Fruit fly (Drosophila melanogaster) whole organism, pupa: ENCODE measurements around the gene Obp19d.

Source experiments
- CG10348 ChIP-seq: fragments of 200-800 bp; sonication (Bioruptor generic); IDR thresholded peaks from 2 replicates; pipeline ENCODE4 v1.3.6; 2022; ENCODE audit warnings: missing biosample characterization, missing genetic modification characterization
- CG15710 ChIP-seq: fragments of 200-800 bp; sonication (Bioruptor generic); optimal IDR thresholded peaks from 2 replicates; lab custom pipeline; 2018; ENCODE audit warnings: missing biosample characterization, mild to moderate bottlenecking, missing genetic modification characterization, moderate library complexity
- CG32121 ChIP-seq: fragments of 200-800 bp; sonication (Bioruptor generic); IDR thresholded peaks from 2 replicates; pipeline ENCODE4 v1.3.6; 2022; ENCODE audit warnings: missing biosample characterization, missing genetic modification characterization
- CG8159 ChIP-seq: fragments of 200-800 bp; sonication (Bioruptor generic); optimal IDR thresholded peaks from 3 replicates; lab custom pipeline; 2018; ENCODE audit warnings: missing biosample characterization, mild to moderate bottlenecking, missing genetic modification characterization, moderate library complexity
- D1 ChIP-seq: fragments of 200-800 bp; sonication (Bioruptor generic); optimal IDR thresholded peaks from 2 replicates; lab custom pipeline; 2018; ENCODE audit warnings: missing biosample characterization, mild to moderate bottlenecking, missing genetic modification characterization, moderate library complexity
- EcR ChIP-seq: fragments of 200-800 bp; sonication (Bioruptor generic); optimal IDR thresholded peaks from 3 replicates; lab custom pipeline; 2019; ENCODE audit warnings: missing biosample characterization, missing genetic modification characterization, mild to moderate bottlenecking, moderate library complexity, missing genetic modification reagents
- Pif1B ChIP-seq: fragments of 200-800 bp; sonication (Bioruptor generic); optimal IDR thresholded peaks from 3 replicates; lab custom pipeline; 2016; ENCODE audit warnings: missing biosample characterization, missing genetic modification characterization
- Snoo ChIP-seq: fragments of 200-800 bp; sonication (Bioruptor generic); optimal IDR thresholded peaks from 3 replicates; lab custom pipeline; 2017; ENCODE audit warnings: missing biosample characterization, mild to moderate bottlenecking, missing genetic modification characterization, inconsistent platforms
- fd96Ca ChIP-seq: fragments of 200-800 bp; sonication (Bioruptor generic); IDR thresholded peaks from 3 replicates; pipeline ENCODE4 v1.3.6; 2022; ENCODE audit warnings: missing biosample characterization, missing genetic modification characterization

dm6 chrX:20434534-20434933 is 15.1 kb downstream of the Obp19d start:
- TF ChIP-seq CG8159 (tag; lab: Kevin White, UChicago) (no peak), CG32121 (GFP tag; lab: Robert Waterston, UW) (no peak), EcR (GFP tag; lab: Kevin White, UChicago) (no peak), CG15710 (tag; lab: Kevin White, UChicago) (no peak), Snoo (tag; lab: Kevin White, UChicago) (no peak), fd96Ca (no peak), Pif1B (no peak), D1 (tag; lab: Kevin White, UChicago) (no peak), CG10348 (no peak)
